Fruit fly (Drosophila melanogaster) whole organism, embryonic: Measurements from ENCODE around the gene Hasp.

ENCODE experiments used
- Atf-2 ChIP-seq: fragments of 200-800 bp; sonication (Bioruptor generic); optimal IDR thresholded peaks from 2 replicates; lab custom pipeline; 2016; ENCODE audit warnings: missing biosample characterization, missing genetic modification characterization
- Bgb ChIP-seq: fragments of 200-800 bp; sonication (Bioruptor generic); IDR thresholded peaks from 2 replicates; pipeline ENCODE4 v1.3.6; 2022; ENCODE audit warnings: missing biosample characterization, missing genetic modification characterization; ENCODE audit not compliant: partially characterized antibody
- CG10274 ChIP-seq: fragments of 200-800 bp; sonication (Bioruptor generic); optimal IDR thresholded peaks from 3 replicates; lab custom pipeline; 2017; ENCODE audit warnings: missing biosample characterization, mild to moderate bottlenecking, missing genetic modification characterization
- CG10366 ChIP-seq: fragments of 200-800 bp; sonication (Bioruptor generic); IDR thresholded peaks from 2 replicates; pipeline ENCODE4 v1.3.6; 2022; ENCODE audit warnings: missing biosample characterization, missing genetic modification characterization
- CG12071 ChIP-seq: fragments of 200-800 bp; sonication (Bioruptor generic); optimal IDR thresholded peaks from 3 replicates; lab custom pipeline; 2018; ENCODE audit warnings: missing biosample characterization, mild to moderate bottlenecking, missing genetic modification characterization
- CG12236 ChIP-seq: fragments of 200-800 bp; sonication (Bioruptor generic); optimal IDR thresholded peaks from 2 replicates; lab custom pipeline; 2016; ENCODE audit warnings: missing biosample characterization, missing genetic modification characterization
- CG15269 ChIP-seq: fragments of 200-800 bp; sonication (Bioruptor generic); optimal IDR thresholded peaks from 2 replicates; lab custom pipeline; 2018; ENCODE audit warnings: missing biosample characterization, mild to moderate bottlenecking, missing genetic modification characterization, moderate library complexity
- CG15601 ChIP-seq: fragments of 200-800 bp; sonication (Bioruptor generic); optimal IDR thresholded peaks from 3 replicates; lab custom pipeline; 2019; ENCODE audit warnings: missing biosample characterization, mild to moderate bottlenecking, missing genetic modification characterization, moderate library complexity
- CG16779 ChIP-seq: fragments of 200-800 bp; sonication (Bioruptor generic); IDR thresholded peaks from 2 replicates; pipeline ENCODE4 v1.3.6; 2022; ENCODE audit warnings: missing biosample characterization, missing genetic modification characterization
- CG17359 ChIP-seq: fragments of 200-800 bp; sonication (Bioruptor generic); optimal IDR thresholded peaks from 3 replicates; lab custom pipeline; 2018; ENCODE audit warnings: missing biosample characterization, mild to moderate bottlenecking, missing genetic modification characterization, moderate library complexity
- CG18764 ChIP-seq: fragments of 200-800 bp; sonication (Bioruptor generic); optimal IDR thresholded peaks from 3 replicates; lab custom pipeline; 2016; ENCODE audit warnings: missing biosample characterization, missing genetic modification characterization
- CG33213 ChIP-seq: fragments of 200-800 bp; sonication (Bioruptor generic); optimal IDR thresholded peaks from 3 replicates; lab custom pipeline; 2016; ENCODE audit warnings: missing biosample characterization, missing genetic modification characterization
- CG3838 ChIP-seq: fragments of 200-800 bp; sonication (Bioruptor generic); optimal IDR thresholded peaks from 3 replicates; lab custom pipeline; 2016; ENCODE audit warnings: missing biosample characterization, missing genetic modification characterization
- CG4282 ChIP-seq: fragments of 200-800 bp; sonication (Bioruptor generic); optimal IDR thresholded peaks from 2 replicates; lab custom pipeline; 2016; ENCODE audit warnings: missing biosample characterization, missing genetic modification characterization
- CG4404 ChIP-seq: fragments of 200-800 bp; sonication (Bioruptor generic); IDR thresholded peaks from 2 replicates; pipeline ENCODE4 v1.3.6; 2022; ENCODE audit warnings: missing biosample characterization, missing genetic modification characterization
- CG4617 ChIP-seq: fragments of 200-800 bp; sonication (Bioruptor generic); optimal IDR thresholded peaks from 3 replicates; lab custom pipeline; 2016; ENCODE audit warnings: missing biosample characterization, missing genetic modification characterization, borderline replicate concordance
- CG6683 ChIP-seq: fragments of 200-800 bp; sonication (Bioruptor generic); optimal IDR thresholded peaks from 2 replicates; lab custom pipeline; 2017; ENCODE audit warnings: missing biosample characterization, mild to moderate bottlenecking, missing genetic modification characterization, missing genetic modification reagents
- CG7786 ChIP-seq: fragments of 200-800 bp; sonication (Bioruptor generic); optimal IDR thresholded peaks from 2 replicates; lab custom pipeline; 2016; ENCODE audit warnings: missing biosample characterization, missing genetic modification characterization
- CG9437 ChIP-seq: fragments of 200-800 bp; sonication (Bioruptor generic); optimal IDR thresholded peaks from 2 replicates; lab custom pipeline; 2018; ENCODE audit warnings: missing biosample characterization, mild to moderate bottlenecking, missing genetic modification characterization
- CG9876 ChIP-seq: fragments of 200-800 bp; sonication (Bioruptor generic); optimal IDR thresholded peaks from 2 replicates; lab custom pipeline; 2016; ENCODE audit warnings: missing biosample characterization, missing genetic modification characterization
- Dad ChIP-seq: fragments of 200-800 bp; sonication (Bioruptor generic); optimal IDR thresholded peaks from 3 replicates; lab custom pipeline; 2016; ENCODE audit warnings: missing biosample characterization, missing genetic modification characterization
- ERR ChIP-seq: fragments of 200-800 bp; sonication (Bioruptor generic); optimal IDR thresholded peaks from 2 replicates; lab custom pipeline; 2016; ENCODE audit warnings: missing biosample characterization, missing genetic modification characterization
- HmgD ChIP-seq: fragments of 200-800 bp; sonication (Bioruptor generic); optimal IDR thresholded peaks from 3 replicates; lab custom pipeline; 2016; ENCODE audit warnings: missing biosample characterization, missing genetic modification characterization
- HmgZ ChIP-seq: fragments of 200-800 bp; sonication (Bioruptor generic); optimal IDR thresholded peaks from 2 replicates; lab custom pipeline; 2018; ENCODE audit warnings: missing biosample characterization, mild to moderate bottlenecking, missing genetic modification characterization
- Hsf ChIP-seq: fragments of 200-800 bp; sonication (Bioruptor generic); optimal IDR thresholded peaks from 3 replicates; lab custom pipeline; 2016; ENCODE audit warnings: missing biosample characterization, missing genetic modification characterization
- Meics ChIP-seq: fragments of 200-800 bp; sonication (Bioruptor generic); optimal IDR thresholded peaks from 2 replicates; lab custom pipeline; 2017; ENCODE audit warnings: missing biosample characterization, mild to moderate bottlenecking, missing genetic modification characterization
- NC2α ChIP-seq: fragments of 200-800 bp; sonication (Bioruptor generic); optimal IDR thresholded peaks from 2 replicates; lab custom pipeline; 2016; ENCODE audit warnings: missing biosample characterization, missing genetic modification characterization
- Opbp ChIP-seq: fragments of 200-800 bp; sonication (Bioruptor generic); IDR thresholded peaks from 3 replicates; pipeline ENCODE4 v1.3.6; 2022; ENCODE audit warnings: missing biosample characterization, missing genetic modification characterization; ENCODE audit not compliant: partially characterized antibody
- amos ChIP-seq: fragments of 200-800 bp; sonication (Bioruptor generic); IDR thresholded peaks from 2 replicates; pipeline ENCODE4 v1.3.6; 2022; ENCODE audit warnings: missing biosample characterization, missing genetic modification characterization; ENCODE audit not compliant: partially characterized antibody
- ato ChIP-seq: fragments of 200-800 bp; sonication (Bioruptor generic); IDR thresholded peaks from 2 replicates; pipeline ENCODE4 v1.3.6; 2022; ENCODE audit warnings: missing biosample characterization, missing genetic modification characterization; ENCODE audit not compliant: partially characterized antibody
- az2 ChIP-seq: fragments of 200-800 bp; sonication (Bioruptor generic); optimal IDR thresholded peaks from 3 replicates; lab custom pipeline; 2016; ENCODE audit warnings: missing biosample characterization, missing genetic modification characterization
- btn ChIP-seq: fragments of 200-800 bp; sonication (Bioruptor generic); optimal IDR thresholded peaks from 2 replicates; lab custom pipeline; 2016; ENCODE audit warnings: missing biosample characterization, missing genetic modification characterization
- danr ChIP-seq: fragments of 200-800 bp; sonication (Bioruptor generic); IDR thresholded peaks from 2 replicates; pipeline ENCODE4 v1.3.6; 2022; ENCODE audit warnings: missing biosample characterization, missing genetic modification characterization
- dpn ChIP-seq, 2 experiments: fragments of 200-800 bp; sonication (Bioruptor generic); optimal IDR thresholded peaks; 3 replicates each; lab custom pipeline; 2016; ENCODE audit warnings: missing biosample characterization in 2 of 2, missing genetic modification characterization in 2 of 2
- esg ChIP-seq: fragments of 200-800 bp; sonication (Bioruptor generic); conservative IDR thresholded peaks from 2 replicates; pipeline ENCODE4 v1.3.6; 2022; ENCODE audit warnings: missing biosample characterization, missing genetic modification characterization
- fd64A ChIP-seq: fragments of 200-800 bp; sonication (Bioruptor generic); optimal IDR thresholded peaks from 3 replicates; lab custom pipeline; 2018; ENCODE audit warnings: missing biosample characterization, mild to moderate bottlenecking, missing genetic modification characterization
- grau ChIP-seq: fragments of 200-800 bp; optimal IDR thresholded peaks from 3 replicates; lab custom pipeline; 2019; ENCODE audit warnings: missing biosample characterization, mild to moderate bottlenecking, missing genetic modification characterization, moderate library complexity
- hb ChIP-seq: fragments of 200-800 bp; sonication (Bioruptor generic); IDR thresholded peaks from 3 replicates; pipeline ENCODE4 v1.3.6; 2022; ENCODE audit warnings: missing biosample characterization, missing genetic modification characterization; ENCODE audit not compliant: partially characterized antibody
- jing ChIP-seq: fragments of 200-800 bp; sonication (Bioruptor generic); optimal IDR thresholded peaks from 2 replicates; lab custom pipeline; 2018; ENCODE audit warnings: missing biosample characterization, mild to moderate bottlenecking, missing genetic modification characterization
- kah ChIP-seq: fragments of 200-800 bp; sonication (Bioruptor generic); optimal IDR thresholded peaks from 2 replicates; lab custom pipeline; 2018; ENCODE audit warnings: missing biosample characterization, mild to moderate bottlenecking, missing genetic modification characterization
- lmd ChIP-seq: fragments of 200-800 bp; sonication (Bioruptor generic); IDR thresholded peaks from 2 replicates; pipeline ENCODE4 v1.3.6; 2022; ENCODE audit warnings: missing biosample characterization, missing genetic modification characterization
- lola ChIP-seq, 3 experiments: fragments of >200 bp in 2 of 3; fragments of 200-800 bp in 1 of 3; sonication (Bioruptor generic) in 1 of 3; optimal IDR thresholded peaks; 2 replicates each; lab custom pipeline; 2017 to 2019; ENCODE audit warnings: missing biosample characterization in 3 of 3, missing genetic modification characterization in 3 of 3, mild to moderate bottlenecking in 1 of 3, moderate library complexity in 1 of 3
- pfk ChIP-seq: fragments of 200-800 bp; sonication (Bioruptor generic); optimal IDR thresholded peaks from 2 replicates; lab custom pipeline; 2018; ENCODE audit warnings: missing biosample characterization, mild to moderate bottlenecking, missing genetic modification characterization, moderate library complexity
- pros ChIP-seq: fragments of 200-800 bp; sonication (Bioruptor generic); optimal IDR thresholded peaks from 3 replicates; lab custom pipeline; 2019; ENCODE audit warnings: missing biosample characterization, mild to moderate bottlenecking, missing genetic modification characterization, moderate library complexity
- sd ChIP-seq: fragments of 200-800 bp; sonication (Bioruptor generic); optimal IDR thresholded peaks from 3 replicates; lab custom pipeline; 2018; ENCODE audit warnings: missing biosample characterization, mild to moderate bottlenecking, missing genetic modification characterization, moderate library complexity
- ssp ChIP-seq: fragments of 200-800 bp; sonication (Bioruptor generic); IDR thresholded peaks from 2 replicates; pipeline ENCODE4 v1.3.6; 2022; ENCODE audit warnings: missing biosample characterization, missing genetic modification characterization
- tll ChIP-seq, 2 experiments: fragments of 200-800 bp in 1 of 2; fragments of >200 bp in 1 of 2; sonication (Bioruptor generic) in 1 of 2; optimal IDR thresholded peaks; 2 replicates each; lab custom pipeline; 2017 to 2019; ENCODE audit warnings: missing biosample characterization in 2 of 2, missing genetic modification characterization in 2 of 2, mild to moderate bottlenecking in 1 of 2, moderate library complexity in 1 of 2
- tup ChIP-seq: fragments of 200-800 bp; sonication (Bioruptor generic); optimal IDR thresholded peaks from 2 replicates; lab custom pipeline; 2016; ENCODE audit warnings: missing biosample characterization, mild to moderate bottlenecking, missing genetic modification characterization, moderate library complexity
- tx ChIP-seq: fragments of 200-800 bp; sonication (Bioruptor generic); optimal IDR thresholded peaks from 2 replicates; lab custom pipeline; 2016; ENCODE audit warnings: missing biosample characterization, missing genetic modification characterization
- unpg ChIP-seq: fragments of 200-800 bp; sonication (Bioruptor generic); optimal IDR thresholded peaks from 3 replicates; lab custom pipeline; 2018; ENCODE audit warnings: missing biosample characterization, mild to moderate bottlenecking, missing genetic modification characterization, moderate library complexity
- wor ChIP-seq: fragments of 200-800 bp; sonication (Bioruptor generic); IDR thresholded peaks from 2 replicates; pipeline ENCODE4 v1.3.6; 2022; ENCODE audit warnings: missing biosample characterization, missing genetic modification characterization

Gene Hasp

DNA sequence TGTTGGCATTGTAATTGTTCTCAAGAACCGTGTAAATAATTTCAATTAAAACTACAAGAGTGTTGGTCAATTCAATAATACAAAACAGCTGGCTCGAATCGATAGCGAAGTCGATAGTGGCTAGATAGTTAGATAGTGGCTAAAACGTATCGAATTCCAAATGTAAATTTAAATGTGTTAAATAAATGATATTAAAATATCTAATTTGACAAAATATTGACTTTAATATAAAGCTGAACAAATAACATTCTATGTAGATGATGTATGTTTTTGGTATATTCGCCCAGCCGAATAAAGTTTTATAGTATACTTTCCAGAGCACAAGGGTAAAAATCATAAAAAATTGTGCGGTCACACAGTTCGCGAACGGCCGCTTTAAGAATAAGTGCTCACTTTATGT is 9.3 kb upstream of the Hasp start, which contains the start of the genes Dpm1 and CG10137 (continued):
- TF ChIP-seq lola (GFP tag; optimal IDR thresholded peaks at IDR 0.05; lab: Kevin White, UChicago) (no peak), grau (tag; lab: Kevin White, UChicago) (peak; percentile 3), ato (GFP tag; lab: Robert Waterston, UW) (no peak), tll (GFP tag; optimal IDR thresholded peaks at IDR 0.05; lab: Kevin White, UChicago) (no peak), CG17359 (tag; lab: Kevin White, UChicago) (no peak), CG10274 (GFP tag; lab: Kevin White, UChicago) (no peak), unpg (GFP tag; lab: Kevin White, UChicago) (no peak), Opbp (GFP tag; lab: Robert Waterston, UW) (peak; percentile 78), tx (GFP tag; lab: Kevin White, UChicago) (no peak), CG15601 (tag; lab: Kevin White, UChicago) (peak; percentile 15), Dad (GFP tag; lab: Kevin White, UChicago) (no peak), fd64A (GFP tag; lab: Kevin White, UChicago) (no peak), CG16779 (no peak), pfk (GFP tag; lab: Kevin White, UChicago) (no peak), wor (no peak), CG12071 (no peak), CG7786 (GFP tag; lab: Kevin White, UChicago) (no peak), pros (no peak), CG3838 (GFP tag; lab: Kevin White, UChicago) (no peak), Bgb (GFP tag; lab: Robert Waterston, UW) (peak; percentile 73), CG6683 (GFP tag; lab: Kevin White, UChicago) (no peak), Atf-2 (GFP tag; lab: Kevin White, UChicago) (no peak), CG4282 (no peak), CG33213 (no peak), CG4404 (GFP tag; lab: Robert Waterston, UW) (no peak), Meics (GFP tag; lab: Kevin White, UChicago) (no peak), sd (peak; percentile 11), CG9876 (no peak), CG9437 (GFP tag; lab: Kevin White, UChicago) (no peak), CG4617 (GFP tag; lab: Kevin White, UChicago) (peak; percentile 56), az2 (no peak), HmgD (no peak), amos (GFP tag; lab: Robert Waterston, UW) (peak; percentile 70), hb (GFP tag; lab: Robert Waterston, UW) (no peak), kah (no peak), tup (no peak), esg (GFP tag; lab: Robert Waterston, UW) (no peak), CG15269 (tag; lab: Kevin White, UChicago) (no peak), NC2α (GFP tag; lab: Kevin White, UChicago) (no peak), CG18764 (GFP tag; lab: Kevin White, UChicago) (no peak), btn (GFP tag; lab: Kevin White, UChicago) (no peak), danr (GFP tag; lab: Robert Waterston, UW) (no peak), jing (GFP tag; lab: Kevin White, UChicago) (no peak), Hsf (GFP tag; lab: Kevin White, UChicago) (no peak), HmgZ (peak; percentile 9), lmd (GFP tag; lab: Robert Waterston, UW) (no peak), dpn (GFP tag; optimal IDR thresholded peaks at IDR 0.05; lab: Kevin White, UChicago) (no peak), ERR (GFP tag; lab: Kevin White, UChicago) (no peak), CG10366 (no peak), CG12236 (GFP tag; lab: Kevin White, UChicago) (no peak), ssp (GFP tag; lab: Robert Waterston, UW) (no peak)
